Fruit fly (Drosophila melanogaster): ENCODE data around the gene CG43153.

Gene CG43153

DNA sequence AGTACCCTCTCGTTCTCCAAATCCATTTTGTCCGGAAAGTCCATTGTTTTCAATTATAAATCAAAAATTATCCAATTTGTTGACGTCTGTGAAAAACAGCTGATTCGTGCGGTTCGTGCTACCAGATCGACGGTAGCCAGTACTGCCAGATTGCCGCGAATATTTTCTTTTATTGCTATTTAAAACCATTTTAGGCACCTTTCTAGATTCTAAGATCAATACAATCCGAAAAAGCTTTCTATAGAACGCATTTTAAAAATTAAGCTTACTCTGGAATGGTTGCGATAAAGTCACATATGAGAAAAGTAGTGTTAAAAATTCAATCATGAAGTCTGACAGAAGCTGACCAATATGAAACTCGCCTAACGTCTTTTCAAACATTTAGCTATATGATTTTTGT, 23.7 kb downstream of the CG43153 start, which contains the start of gene Cog8 (continued):
- peak; percentile 74 for TF ChIP-seq lilli (GFP tag; optimal IDR thresholded peaks at IDR 0.05)
- TF ChIP-seq Oli (tag; optimal IDR thresholded peaks at IDR 0.05), result peak; percentile 20
- no peak for TF ChIP-seq Dfd (GFP tag; optimal IDR thresholded peaks at IDR 0.05)
- no peak for TF ChIP-seq ro (GFP tag; IDR thresholded peaks at IDR 0.05)
- TF ChIP-seq vnd (GFP tag; IDR thresholded peaks at IDR 0.05; ENCODE audit: partially characterized antibody), result no peak
- no peak for TF ChIP-seq CG1529 (GFP tag; optimal IDR thresholded peaks at IDR 0.05)
- no peak for TF ChIP-seq gce (GFP tag; IDR thresholded peaks at IDR 0.05)
- no peak for TF ChIP-seq Hr39 (optimal IDR thresholded peaks at IDR 0.05)
- peak; percentile 40 for TF ChIP-seq CG13123 (GFP tag; optimal IDR thresholded peaks at IDR 0.05)
- peak; percentile 40 for TF ChIP-seq tin (GFP tag; optimal IDR thresholded peaks at IDR 0.05)
- no peak for TF ChIP-seq zf30C (GFP tag; optimal IDR thresholded peaks at IDR 0.05)
- no peak for TF ChIP-seq odd (GFP tag; optimal IDR thresholded peaks at IDR 0.05)
- no peak for TF ChIP-seq Awh (GFP tag; IDR thresholded peaks at IDR 0.05)
- peak; percentile 61 for TF ChIP-seq nmo (GFP tag; optimal IDR thresholded peaks at IDR 0.05)
- TF ChIP-seq CG10431 (GFP tag; optimal IDR thresholded peaks at IDR 0.05), result no peak
- no peak for TF ChIP-seq Dbx (GFP tag; IDR thresholded peaks at IDR 0.05)
- TF ChIP-seq CG3847 (GFP tag; IDR thresholded peaks at IDR 0.05), result peak; percentile 76
- peak; percentile 14 for TF ChIP-seq Atf-2 (GFP tag; optimal IDR thresholded peaks at IDR 0.05)
- TF ChIP-seq ab (GFP tag; optimal IDR thresholded peaks at IDR 0.05), result peak; percentile 5
- peak; percentile 70 for TF ChIP-seq CG30403 (GFP tag; optimal IDR thresholded peaks at IDR 0.05)
- TF ChIP-seq tup (GFP tag; optimal IDR thresholded peaks at IDR 0.05), result no peak
- TF ChIP-seq CoRest (tag; optimal IDR thresholded peaks at IDR 0.05), result peak; percentile 79
- TF ChIP-seq cad (GFP tag; optimal IDR thresholded peaks at IDR 0.05), result peak; percentile 4
- TF ChIP-seq CG17829 (tag; optimal IDR thresholded peaks at IDR 0.05), result peak; percentile 53
- no peak for TF ChIP-seq sima (GFP tag; optimal IDR thresholded peaks at IDR 0.05)
- TF ChIP-seq NfI (GFP tag; optimal IDR thresholded peaks at IDR 0.05), result peak; percentile 35
- TF ChIP-seq lbe (GFP tag; optimal IDR thresholded peaks at IDR 0.05), result no peak
- peak; percentile 34 for TF ChIP-seq pnt (GFP tag; optimal IDR thresholded peaks at IDR 0.05)
- TF ChIP-seq Chrac-16 (GFP tag; optimal IDR thresholded peaks at IDR 0.05), result peak; percentile 66
- peak; percentile 95 for TF ChIP-seq CG10267 (tag; optimal IDR thresholded peaks at IDR 0.05)
- TF ChIP-seq PHDP (tag; optimal IDR thresholded peaks at IDR 0.05), result peak; percentile 24
- no peak for TF ChIP-seq TFAM (GFP tag; optimal IDR thresholded peaks at IDR 0.05)
- TF ChIP-seq CG7271 (tag; optimal IDR thresholded peaks at IDR 0.05), result no peak
- no peak for TF ChIP-seq zfh1 (GFP tag; IDR thresholded peaks at IDR 0.05)
- no peak for TF ChIP-seq CG16779 (GFP tag; IDR thresholded peaks at IDR 0.05)
- TF ChIP-seq her (GFP tag; optimal IDR thresholded peaks at IDR 0.05), result peak; percentile 43
- TF ChIP-seq BtbVII (GFP tag; optimal IDR thresholded peaks at IDR 0.05), result no peak
- TF ChIP-seq hth (optimal IDR thresholded peaks at IDR 0.05), result no peak
- TF ChIP-seq CG14710 (tag; optimal IDR thresholded peaks at IDR 0.05), result peak; percentile 69
- TF ChIP-seq CG7556 (GFP tag; optimal IDR thresholded peaks at IDR 0.05), result no peak
- TF ChIP-seq CG18011 (GFP tag; optimal IDR thresholded peaks at IDR 0.05), result peak; percentile 97
- no peak for TF ChIP-seq kah (GFP tag; optimal IDR thresholded peaks at IDR 0.05)
- TF ChIP-seq slp2 (GFP tag; optimal IDR thresholded peaks at IDR 0.05), result no peak
- no peak for TF ChIP-seq H2.0 (GFP tag; IDR thresholded peaks at IDR 0.05)
- TF ChIP-seq CG4360 (GFP tag; IDR thresholded peaks at IDR 0.05), result no peak
- TF ChIP-seq corto (GFP tag; optimal IDR thresholded peaks at IDR 0.05), result no peak
- TF ChIP-seq fd96Cb (tag; optimal IDR thresholded peaks at IDR 0.05), result peak; percentile 14
- no peak for TF ChIP-seq CG11695 (GFP tag; IDR thresholded peaks at IDR 0.05)
- peak in 1 of 2 experiments; percentile 18 for TF ChIP-seq bsh (GFP tag; optimal IDR thresholded peaks at IDR 0.05)
- TF ChIP-seq CG14667 (GFP tag; IDR thresholded peaks at IDR 0.05), result 0 out of 2 replicates have a peak, but pooled peaks have one; percentile 10
- no peak for TF ChIP-seq ken (GFP tag; IDR thresholded peaks at IDR 0.05)
- peak; percentile 44 for TF ChIP-seq CG13424 (tag; optimal IDR thresholded peaks at IDR 0.05)
